Fruit fly (Drosophila melanogaster): ENCODE data around the gene RpL7-like.

RpL7-like gene

dm6 chr2L:12065683-12066386 lies 9.7 kb downstream of the RpL7-like start (continued):
- TF ChIP-seq CG8281 (tag; optimal IDR thresholded peaks at IDR 0.05) (no peak), CG2120 (GFP tag; optimal IDR thresholded peaks at IDR 0.05) (no peak), sisA (GFP tag; IDR thresholded peaks at IDR 0.05) (no peak), CG9727 (GFP tag; optimal IDR thresholded peaks at IDR 0.05) (peak; percentile 64), repo (GFP tag; optimal IDR thresholded peaks at IDR 0.05) (no peak), CG9817 (tag; optimal IDR thresholded peaks at IDR 0.05) (no peak), Pdp1 (GFP tag; optimal IDR thresholded peaks at IDR 0.05) (peak in 1 of 2 experiments; percentile 72), CG13624 (GFP tag; optimal IDR thresholded peaks at IDR 0.05) (no peak), CG1024 (GFP tag; IDR thresholded peaks at IDR 0.05) (no peak), bsh (GFP tag; optimal IDR thresholded peaks at IDR 0.05) (peak; percentile 64 to 92), zen (tag; optimal IDR thresholded peaks at IDR 0.05) (peak; percentile 5), abd-A (tag; optimal IDR thresholded peaks at IDR 0.05) (no peak), nom (GFP tag; optimal IDR thresholded peaks at IDR 0.05) (peak; percentile 86), gsb-n (tag; optimal IDR thresholded peaks at IDR 0.05) (peak; percentile 72), CG10267 (tag; optimal IDR thresholded peaks at IDR 0.05) (peak; percentile 64), CG8924 (tag; optimal IDR thresholded peaks at IDR 0.05) (peak; percentile 53), salm (tag; optimal IDR thresholded peaks at IDR 0.05) (peak; percentile 4), grau (tag; optimal IDR thresholded peaks at IDR 0.05) (peak; percentile 45), Trl (optimal IDR thresholded peaks at IDR 0.05) (peak in 1 of 2 experiments; percentile 39), Trl (GFP tag; optimal IDR thresholded peaks at IDR 0.05) (no peak), CG17385 (GFP tag; optimal IDR thresholded peaks at IDR 0.05) (peak; percentile 9), CG15696 (tag; optimal IDR thresholded peaks at IDR 0.05) (peak; percentile 87), Drgx (GFP tag; IDR thresholded peaks at IDR 0.05) (peak; percentile 94), CG12659 (GFP tag; optimal IDR thresholded peaks at IDR 0.05) (no peak), Dfd (GFP tag; optimal IDR thresholded peaks at IDR 0.05) (no peak), CG1832 (GFP tag; optimal IDR thresholded peaks at IDR 0.05) (no peak), CG10565 (GFP tag; optimal IDR thresholded peaks at IDR 0.05) (no peak), phol (tag; optimal IDR thresholded peaks at IDR 0.05) (peak; percentile 68), CG12219 (GFP tag; optimal IDR thresholded peaks at IDR 0.05) (no peak), CG3847 (GFP tag; IDR thresholded peaks at IDR 0.05) (no peak), Hsf (GFP tag; optimal IDR thresholded peaks at IDR 0.05) (no peak), stc (GFP tag; IDR thresholded peaks at IDR 0.05) (no peak), sima (GFP tag; optimal IDR thresholded peaks at IDR 0.05) (no peak), Ptx1 (GFP tag; IDR thresholded peaks at IDR 0.05) (0 out of 2 replicates have a peak, but pooled peaks have one; percentile 5), ttk (GFP tag; IDR thresholded peaks at IDR 0.05) (no peak), gt (GFP tag; IDR thresholded peaks at IDR 0.05) (no peak), ash1 (GFP tag; optimal IDR thresholded peaks at IDR 0.05) (no peak), D19A (tag; optimal IDR thresholded peaks at IDR 0.05) (peak; percentile 55), CG15073 (GFP tag; optimal IDR thresholded peaks at IDR 0.05) (no peak), row (GFP tag; IDR thresholded peaks at IDR 0.05) (peak; percentile 50), CG31224 (GFP tag; IDR thresholded peaks at IDR 0.05) (no peak), CG8388 (GFP tag; optimal IDR thresholded peaks at IDR 0.05) (peak; percentile 55), sr (GFP tag; IDR thresholded peaks at IDR 0.05) (no peak), lbe (GFP tag; optimal IDR thresholded peaks at IDR 0.05) (peak; percentile 71), lola (GFP tag; optimal IDR thresholded peaks at IDR 0.05) (peak in 1 of 3 experiments; percentile 74), B-H2 (GFP tag; optimal IDR thresholded peaks at IDR 0.05) (no peak), chm (GFP tag; IDR thresholded peaks at IDR 0.05) (no peak), dmrt11E (tag; optimal IDR thresholded peaks at IDR 0.05) (peak; percentile 83), fd102C (GFP tag; optimal IDR thresholded peaks at IDR 0.05) (no peak), Dad (GFP tag; optimal IDR thresholded peaks at IDR 0.05) (no peak)

Measured in whole organism, embryonic.